Worm (Caenorhabditis elegans) whole organism, young adult: Measurements from ENCODE around the gene T10D4.7.

ENCODE experiments used
- B0336.3 ChIP-seq: fragments of 200-800 bp; sonication (Bioruptor generic); IDR thresholded peaks from 2 replicates; pipeline ENCODE4 v1.3.6; 2022; ENCODE audit warnings: missing genetic modification characterization, missing compliant biosample characterization
- C17E4.6 ChIP-seq: fragments of 200-800 bp; sonication (Bioruptor generic); IDR thresholded peaks from 2 replicates; pipeline ENCODE4 v1.3.6; 2022; ENCODE audit warnings: missing genetic modification reagents, missing genetic modification characterization, missing compliant biosample characterization
- F10E7.11 ChIP-seq: sonication (generic microtip); optimal IDR thresholded peaks from 2 replicates; lab custom pipeline; 2017; ENCODE audit warnings: mild to moderate bottlenecking, missing genetic modification characterization, moderate library complexity, missing compliant biosample characterization
- F55B11.4 ChIP-seq: sonication (generic microtip); optimal IDR thresholded peaks from 2 replicates; lab custom pipeline; 2016; ENCODE audit warnings: missing compliant biosample characterization, missing genetic modification characterization, borderline replicate concordance; ENCODE audit not compliant: insufficient read depth
- F57A8.1 ChIP-seq: fragments of 200-800 bp; sonication (Bioruptor generic); optimal IDR thresholded peaks from 2 replicates; lab custom pipeline; 2018; ENCODE audit warnings: mild to moderate bottlenecking, missing genetic modification characterization, moderate library complexity, missing compliant biosample characterization
- ama-1 ChIP-seq, 3 experiments: fragments of 150-350 bp in 1 of 3; sonication (generic microtip) in 2 of 3; optimal IDR thresholded peaks; 2 replicates each; lab custom pipeline; 2014 to 2018; ENCODE audit warnings: missing biosample characterization in 2 of 3, missing genetic modification characterization in 2 of 3, missing genetic modification reagents in 2 of 3
- aptf-2 ChIP-seq: fragments of 200-800 bp; sonication (Bioruptor generic); conservative IDR thresholded peaks from 2 replicates; pipeline ENCODE4 v1.3.6; 2022; ENCODE audit warnings: missing genetic modification reagents, missing genetic modification characterization, missing compliant biosample characterization
- aptf-3 ChIP-seq: fragments of 200-800 bp; sonication (Bioruptor generic); IDR thresholded peaks from 2 replicates; pipeline ENCODE4 v1.3.6; 2022; ENCODE audit warnings: missing genetic modification characterization, missing compliant biosample characterization
- atf-7 ChIP-seq: sonication (generic microtip); optimal IDR thresholded peaks from 2 replicates; lab custom pipeline; 2017; ENCODE audit warnings: mild to moderate bottlenecking, missing genetic modification characterization, missing compliant biosample characterization
- athp-1 ChIP-seq: sonication (generic microtip); optimal IDR thresholded peaks from 2 replicates; lab custom pipeline; 2017; ENCODE audit warnings: mild to moderate bottlenecking, missing genetic modification characterization, missing compliant biosample characterization
- attf-5 ChIP-seq: fragments of 200-800 bp; sonication (Bioruptor generic); optimal IDR thresholded peaks from 2 replicates; lab custom pipeline; 2018; ENCODE audit warnings: mild to moderate bottlenecking, missing genetic modification characterization, missing compliant biosample characterization
- bed-2 ChIP-seq: fragments of 200-800 bp; sonication (Bioruptor generic); IDR thresholded peaks from 2 replicates; pipeline ENCODE4 v1.3.6; 2022; ENCODE audit warnings: missing genetic modification reagents, missing genetic modification characterization, missing compliant biosample characterization
- ceh-91 ChIP-seq: fragments of 200-800 bp; sonication (Bioruptor generic); IDR thresholded peaks from 2 replicates; pipeline ENCODE4 v1.3.6; 2022; ENCODE audit warnings: missing genetic modification reagents, missing genetic modification characterization, missing compliant biosample characterization
- chd-7 ChIP-seq: sonication (generic microtip); optimal IDR thresholded peaks from 2 replicates; lab custom pipeline; 2016; ENCODE audit warnings: mild to moderate bottlenecking, missing genetic modification characterization, moderate library complexity, missing compliant biosample characterization
- die-1 ChIP-seq: sonication (generic microtip); optimal IDR thresholded peaks from 2 replicates; lab custom pipeline; 2016; ENCODE audit warnings: missing genotype, mild to moderate bottlenecking, missing genetic modification characterization, missing compliant biosample characterization
- dox-1 ChIP-seq: fragments of 200-800 bp; sonication (Bioruptor generic); IDR thresholded peaks from 2 replicates; pipeline ENCODE4 v1.3.6; 2022; ENCODE audit warnings: missing genetic modification reagents, missing genetic modification characterization, missing compliant biosample characterization
- dpff-1 ChIP-seq: sonication (generic microtip); optimal IDR thresholded peaks from 2 replicates; lab custom pipeline; 2017; ENCODE audit warnings: mild to moderate bottlenecking, missing genetic modification characterization, missing compliant biosample characterization
- dpl-1 ChIP-seq: fragments of 150-350 bp; optimal IDR thresholded peaks from 2 replicates; lab custom pipeline; 2014; ENCODE audit warnings: missing biosample characterization, missing genetic modification reagents, missing genetic modification characterization
- efl-1 ChIP-seq: fragments of 150-350 bp; optimal IDR thresholded peaks from 2 replicates; lab custom pipeline; 2014; ENCODE audit warnings: missing biosample characterization, missing genetic modification reagents, missing genetic modification characterization
- egl-18 ChIP-seq: fragments of 200-800 bp; sonication (Bioruptor generic); IDR thresholded peaks from 2 replicates; pipeline ENCODE4 v1.3.6; 2022; ENCODE audit warnings: missing genetic modification reagents, missing genetic modification characterization, missing compliant biosample characterization
- egrh-3 ChIP-seq: fragments of 200-800 bp; sonication (Bioruptor generic); IDR thresholded peaks from 2 replicates; pipeline ENCODE4 v1.3.6; 2022; ENCODE audit warnings: missing genetic modification reagents, missing genetic modification characterization, missing compliant biosample characterization
- ekl-4 ChIP-seq: fragments of 200-800 bp; sonication (Bioruptor generic); IDR thresholded peaks from 2 replicates; pipeline ENCODE4 v1.3.6; 2022; ENCODE audit warnings: missing genetic modification reagents, missing genetic modification characterization, missing compliant biosample characterization
- fkh-3 ChIP-seq: sonication (generic microtip); optimal IDR thresholded peaks from 2 replicates; lab custom pipeline; 2016; ENCODE audit warnings: mild to moderate bottlenecking, missing genetic modification characterization, missing compliant biosample characterization
- lin-40 ChIP-seq: sonication (generic microtip); optimal IDR thresholded peaks from 2 replicates; lab custom pipeline; 2016; ENCODE audit warnings: missing genetic modification characterization, mild to moderate bottlenecking, missing compliant biosample characterization, missing genotype, missing genetic modification reagents
- lsl-1 ChIP-seq: fragments of 200-800 bp; sonication (Bioruptor generic); optimal IDR thresholded peaks from 2 replicates; lab custom pipeline; 2018; ENCODE audit warnings: mild to moderate bottlenecking, missing genetic modification characterization, moderate library complexity, missing compliant biosample characterization
- lsy-27 ChIP-seq: sonication (generic microtip); optimal IDR thresholded peaks from 2 replicates; lab custom pipeline; 2017; ENCODE audit warnings: missing genetic modification characterization, mild to moderate bottlenecking, missing compliant biosample characterization, antibody characterized with exemption, missing genotype, borderline replicate concordance; ENCODE audit not compliant: insufficient read depth
- madf-10 ChIP-seq: sonication (generic microtip); optimal IDR thresholded peaks from 2 replicates; lab custom pipeline; 2016; ENCODE audit warnings: mild to moderate bottlenecking, missing genetic modification characterization, missing compliant biosample characterization
- mxl-1 ChIP-seq: sonication (generic microtip); optimal IDR thresholded peaks from 2 replicates; lab custom pipeline; 2016; ENCODE audit warnings: missing genetic modification characterization, missing compliant biosample characterization
- nhr-120 ChIP-seq: fragments of 200-800 bp; sonication (Bioruptor generic); IDR thresholded peaks from 2 replicates; pipeline ENCODE4 v1.3.6; 2022; ENCODE audit warnings: missing genetic modification characterization, missing compliant biosample characterization
- nhr-90 ChIP-seq: sonication (generic microtip); optimal IDR thresholded peaks from 2 replicates; lab custom pipeline; 2016; ENCODE audit warnings: missing genotype, mild to moderate bottlenecking, missing genetic modification characterization, missing compliant biosample characterization
- pbrm-1 ChIP-seq: fragments of 200-800 bp; sonication (Bioruptor generic); IDR thresholded peaks from 2 replicates; pipeline ENCODE4 v1.3.6; 2022; ENCODE audit warnings: missing genetic modification reagents, missing genetic modification characterization, missing compliant biosample characterization
- rcor-1 ChIP-seq: fragments of 200-800 bp; sonication (Bioruptor generic); IDR thresholded peaks from 2 replicates; pipeline ENCODE4 v1.3.6; 2022; ENCODE audit warnings: missing genetic modification reagents, missing genetic modification characterization, missing compliant biosample characterization
- sdz-38 ChIP-seq: sonication (generic microtip); optimal IDR thresholded peaks from 2 replicates; lab custom pipeline; 2016; ENCODE audit warnings: missing genotype, missing genetic modification characterization, missing compliant biosample characterization
- sea-2 ChIP-seq: fragments of 200-800 bp; sonication (Bioruptor generic); IDR thresholded peaks from 2 replicates; pipeline ENCODE4 v1.3.6; 2022; ENCODE audit warnings: missing genetic modification characterization, missing compliant biosample characterization
- snpc-1.1 ChIP-seq: sonication (generic microtip); optimal IDR thresholded peaks from 2 replicates; lab custom pipeline; 2017; ENCODE audit warnings: missing genetic modification characterization, mild to moderate bottlenecking, missing compliant biosample characterization, antibody characterized with exemption, moderate library complexity, missing genotype, missing genetic modification reagents; ENCODE audit not compliant: insufficient read depth
- snpc-1.3 ChIP-seq: sonication (generic microtip); optimal IDR thresholded peaks from 2 replicates; lab custom pipeline; 2017; ENCODE audit warnings: missing genetic modification characterization, mild to moderate bottlenecking, missing compliant biosample characterization, antibody characterized with exemption, moderate library complexity, missing genotype, missing genetic modification reagents; ENCODE audit not compliant: insufficient read depth
- snpc-4 ChIP-seq, 5 experiments: fragments of 150-350 bp in 1 of 5; sonication (generic microtip) in 4 of 5; optimal IDR thresholded peaks; 2 replicates each; lab custom pipeline; 2014 to 2018; ENCODE audit warnings: missing genetic modification characterization in 5 of 5, missing biosample characterization in 3 of 5, antibody characterized with exemption in 2 of 5, mild to moderate bottlenecking in 2 of 5, missing compliant biosample characterization in 2 of 5, missing genotype in 2 of 5, moderate library complexity in 2 of 5, missing genetic modification reagents in 1 of 5
- somi-1 ChIP-seq: fragments of 200-800 bp; sonication (Bioruptor generic); optimal IDR thresholded peaks from 2 replicates; lab custom pipeline; 2018; ENCODE audit warnings: mild to moderate bottlenecking, missing genetic modification characterization, missing compliant biosample characterization
- zfh-2 ChIP-seq: fragments of 200-800 bp; sonication (Bioruptor generic); conservative IDR thresholded peaks from 2 replicates; pipeline ENCODE4 v1.3.6; 2022; ENCODE audit warnings: missing genetic modification reagents, missing genetic modification characterization, missing compliant biosample characterization
- ztf-3 ChIP-seq: fragments of 200-800 bp; sonication (Bioruptor generic); optimal IDR thresholded peaks from 2 replicates; lab custom pipeline; 2018; ENCODE audit warnings: mild to moderate bottlenecking, missing genetic modification characterization, missing compliant biosample characterization

Gene T10D4.7

DNA sequence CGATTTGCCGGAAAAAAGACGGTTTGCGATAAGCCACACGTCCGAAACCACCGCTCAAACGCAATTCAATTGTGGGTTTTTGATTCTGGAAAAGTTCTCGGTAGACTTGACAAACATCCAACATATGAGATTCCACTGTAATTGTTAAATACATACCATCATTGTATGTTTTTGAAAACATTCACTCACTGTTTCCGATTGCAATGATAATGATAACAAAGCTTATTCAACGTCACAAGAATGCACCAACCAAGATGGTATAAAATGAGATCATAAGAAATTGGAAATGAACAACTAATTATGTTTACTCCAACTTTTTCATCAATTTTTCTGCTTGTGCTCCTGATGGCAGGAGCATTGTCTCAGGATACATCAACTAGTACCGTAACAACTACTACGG, 11.8 kb upstream of the T10D4.7 start, which contains the start of gene clec-122:
Gene clec-122, plus strand, starts transcription at position 301 of the 400 bp plus-strand sequence.
- no peak for TF ChIP-seq sea-2 (GFP tag; lab: Robert Waterston, UW)
- TF ChIP-seq dpl-1, result no peak
- no peak for TF ChIP-seq egl-18
- TF ChIP-seq atf-7 (tag; lab: Kevin White, UChicago), result no peak
- no peak for TF ChIP-seq dpff-1 (tag; lab: Kevin White, UChicago)
- TF ChIP-seq aptf-3 (GFP tag; lab: Robert Waterston, UW), result no peak
- TF ChIP-seq rcor-1 (GFP tag; lab: Robert Waterston, UW), result no peak
- no peak for TF ChIP-seq C17E4.6 (GFP tag; lab: Robert Waterston, UW)
- no peak for TF ChIP-seq egrh-3 (GFP tag; lab: Robert Waterston, UW)
- TF ChIP-seq mxl-1, result no peak

DNA sequence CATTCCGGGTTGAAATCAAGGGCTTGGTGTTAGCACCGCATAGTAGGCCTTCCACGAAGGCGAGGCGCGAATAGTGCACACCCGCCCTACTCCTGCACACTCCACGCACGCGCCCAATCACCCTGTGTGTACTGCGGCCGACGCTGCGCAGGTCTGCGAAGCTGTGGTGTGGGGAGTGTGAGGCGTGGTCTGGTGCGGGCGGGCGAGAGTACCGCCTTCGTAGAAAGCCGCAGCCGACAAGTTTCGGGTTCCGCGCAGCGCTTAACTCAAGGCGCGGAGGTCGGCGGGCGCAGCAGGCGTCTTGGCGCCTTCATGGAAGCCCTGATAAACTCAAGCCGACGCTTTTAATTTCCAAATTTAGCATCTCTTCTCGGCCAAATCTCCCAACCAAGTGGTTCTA, 9.5 kb upstream of the T10D4.7 start:
- TF ChIP-seq die-1 (tag; lab: Kevin White, UChicago) (no peak), attf-5 (GFP tag; lab: Kevin White, UChicago) (no peak), F55B11.4 (tag; lab: Kevin White, UChicago) (no peak), ceh-91 (GFP tag; lab: Robert Waterston, UW) (no peak), zfh-2 (GFP tag; lab: Robert Waterston, UW) (peak; percentile 93), ztf-3 (GFP tag; lab: Kevin White, UChicago) (no peak), snpc-1.3 (no peak), nhr-90 (tag; lab: Kevin White, UChicago) (no peak), snpc-1.1 (tag; lab: Kevin White, UChicago) (peak; percentile 59), efl-1 (GFP tag; lab: Kevin White, UChicago) (no peak), dpff-1 (tag; lab: Kevin White, UChicago) (no peak), ama-1 (optimal IDR thresholded peaks at IDR 0.05; lab: Kevin White, UChicago) (no peak), ama-1 (GFP tag; optimal IDR thresholded peaks at IDR 0.05; lab: Kevin White, UChicago) (no peak), F10E7.11 (tag; lab: Kevin White, UChicago) (no peak), somi-1 (GFP tag; lab: Kevin White, UChicago) (no peak), F57A8.1 (GFP tag; lab: Kevin White, UChicago) (no peak), aptf-2 (no peak), snpc-4 (GFP tag; optimal IDR thresholded peaks at IDR 0.05; lab: Kevin White, UChicago) (no peak), snpc-4 (tag; optimal IDR thresholded peaks at IDR 0.05; lab: Kevin White, UChicago) (peak in 3 of 4 experiments; percentile 51 to 81 (median 58)), chd-7 (peak; percentile 7), fkh-3 (no peak), lsy-27 (tag; lab: Kevin White, UChicago) (no peak), B0336.3 (GFP tag; lab: Robert Waterston, UW) (no peak), egrh-3 (GFP tag; lab: Robert Waterston, UW) (peak; percentile 84)

DNA sequence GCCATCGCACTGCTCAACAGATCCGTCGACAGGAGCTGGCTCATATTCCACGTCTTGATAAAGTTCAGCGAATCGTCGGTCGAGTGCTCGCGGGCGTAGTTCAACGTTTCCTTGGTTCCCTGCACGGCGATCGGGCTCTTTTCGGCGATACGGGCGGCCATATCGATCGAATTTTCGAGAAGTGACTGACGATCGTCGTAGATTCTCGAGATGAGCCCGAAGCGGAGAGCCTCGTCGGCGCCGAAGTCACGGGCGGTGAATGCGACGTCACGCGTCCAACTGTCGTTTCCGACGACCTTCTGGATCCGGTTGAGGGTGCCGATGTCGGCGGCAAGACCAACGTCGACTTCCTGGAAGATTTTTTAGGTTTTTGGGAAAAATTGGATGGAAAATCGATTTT, 8.0 kb upstream of the T10D4.7 start:
- no peak for TF ChIP-seq attf-5 (GFP tag; lab: Kevin White, UChicago)
- no peak for TF ChIP-seq bed-2
- no peak for TF ChIP-seq ekl-4 (GFP tag; lab: Robert Waterston, UW)
- 0 out of 2 replicates have a peak, but pooled peaks have one; percentile 12 for TF ChIP-seq dox-1 (GFP tag; lab: Robert Waterston, UW)
- no peak for TF ChIP-seq die-1 (tag; lab: Kevin White, UChicago)
- TF ChIP-seq ama-1 (optimal IDR thresholded peaks at IDR 0.05; lab: Kevin White, UChicago), result no peak
- no peak for TF ChIP-seq ama-1 (GFP tag; optimal IDR thresholded peaks at IDR 0.05; lab: Kevin White, UChicago)
- no peak for TF ChIP-seq madf-10
- peak; percentile 55; the same call in 1 of the 2 replicates for TF ChIP-seq zfh-2 (GFP tag; lab: Robert Waterston, UW)
- TF ChIP-seq lin-40, result no peak
- TF ChIP-seq sdz-38 (tag; lab: Kevin White, UChicago), result no peak
- no peak for TF ChIP-seq F57A8.1 (GFP tag; lab: Kevin White, UChicago)
- no peak for TF ChIP-seq nhr-120 (GFP tag; lab: Robert Waterston, UW)
- TF ChIP-seq lsl-1 (GFP tag; lab: Kevin White, UChicago), result no peak
- TF ChIP-seq pbrm-1 (GFP tag; lab: Robert Waterston, UW), result no peak
- TF ChIP-seq athp-1, result no peak
